Worm (Caenorhabditis elegans) whole organism, late embryonic: Measurements from ENCODE around the gene pes-10.

Experiments used
- F13H6.1 ChIP-seq: sonication (generic microtip); optimal IDR thresholded peaks from 2 replicates; lab custom pipeline; 2016; ENCODE audit warnings: missing genetic modification characterization, missing compliant biosample characterization
- ceh-14 ChIP-seq: sonication (generic microtip); optimal IDR thresholded peaks from 2 replicates; lab custom pipeline; 2016; ENCODE audit warnings: missing genotype, missing genetic modification characterization, missing compliant biosample characterization
- ceh-22 ChIP-seq: sonication (generic microtip); optimal IDR thresholded peaks from 2 replicates; lab custom pipeline; 2017; ENCODE audit warnings: missing biosample characterization, missing genetic modification characterization
- ceh-24 ChIP-seq: sonication (generic microtip); optimal IDR thresholded peaks from 2 replicates; lab custom pipeline; 2016; ENCODE audit warnings: mild to moderate bottlenecking, missing genetic modification characterization, missing compliant biosample characterization
- elt-4 ChIP-seq: sonication (generic microtip); optimal IDR thresholded peaks from 2 replicates; lab custom pipeline; 2016; ENCODE audit warnings: missing genetic modification characterization, missing compliant biosample characterization
- lin-11 ChIP-seq: fragments of 200-800 bp; sonication (Bioruptor generic); optimal IDR thresholded peaks from 2 replicates; lab custom pipeline; 2018; ENCODE audit warnings: mild to moderate bottlenecking, missing genetic modification characterization, missing compliant biosample characterization
- nfya-1 ChIP-seq: sonication (generic microtip); optimal IDR thresholded peaks from 2 replicates; lab custom pipeline; 2017; ENCODE audit warnings: missing genetic modification characterization, mild to moderate bottlenecking, missing compliant biosample characterization, antibody characterized with exemption, moderate library complexity
- nhr-11 ChIP-seq: fragments of 150-350 bp; optimal IDR thresholded peaks from 2 replicates; lab custom pipeline; 2014; ENCODE audit warnings: missing biosample characterization, missing genetic modification characterization
- pag-3 ChIP-seq: sonication (generic microtip); optimal IDR thresholded peaks from 2 replicates; lab custom pipeline; 2016; ENCODE audit warnings: missing compliant biosample characterization, missing genetic modification characterization, borderline replicate concordance
- sdc-2 ChIP-seq: sonication (generic microtip); optimal IDR thresholded peaks from 2 replicates; lab custom pipeline; 2016; ENCODE audit warnings: missing genotype, missing genetic modification characterization, missing compliant biosample characterization
- syd-9 ChIP-seq: sonication (generic microtip); optimal IDR thresholded peaks from 2 replicates; lab custom pipeline; 2016; ENCODE audit warnings: mild to moderate bottlenecking, missing genetic modification characterization, moderate library complexity, missing compliant biosample characterization

ce11 chrII:12840057-12840456, 7.6 kb downstream of the pes-10 start, which contains the start of gene lgc-35:
- no peak for TF ChIP-seq ceh-14 (tag; lab: Kevin White, UChicago)
- TF ChIP-seq nfya-1 (tag; lab: Kevin White, UChicago), result no peak
- TF ChIP-seq ceh-22 (tag; lab: Kevin White, UChicago), result no peak
- TF ChIP-seq pag-3 (tag; lab: Kevin White, UChicago), result no peak
- TF ChIP-seq nhr-11 (tag; lab: Kevin White, UChicago), result no peak
- no peak for TF ChIP-seq F13H6.1 (tag; lab: Kevin White, UChicago)
- no peak for TF ChIP-seq lin-11 (tag; lab: Kevin White, UChicago)
- TF ChIP-seq elt-4 (tag; lab: Kevin White, UChicago), result no peak
- no peak for TF ChIP-seq sdc-2 (tag; lab: Kevin White, UChicago)
- TF ChIP-seq ceh-24 (tag; lab: Kevin White, UChicago), result no peak
- TF ChIP-seq syd-9, result no peak
